Fruit fly (Drosophila melanogaster) whole organism, embryonic: Measurements from ENCODE around the gene usp.
A peak's percentile ranks its signal among the peaks of the same experiment; 100 is the strongest.

ENCODE experiments used
- Ada2b ChIP-seq: fragments of 200-800 bp; sonication (Bioruptor generic); IDR thresholded peaks from 2 replicates; pipeline ENCODE4 v1.3.6; 2022; ENCODE audit warnings: missing biosample characterization, missing genetic modification characterization
- Atf-2 ChIP-seq: fragments of 200-800 bp; sonication (Bioruptor generic); optimal IDR thresholded peaks from 2 replicates; lab custom pipeline; 2016; ENCODE audit warnings: missing biosample characterization, missing genetic modification characterization
- Bgb ChIP-seq: fragments of 200-800 bp; sonication (Bioruptor generic); IDR thresholded peaks from 2 replicates; pipeline ENCODE4 v1.3.6; 2022; ENCODE audit warnings: missing biosample characterization, missing genetic modification characterization; ENCODE audit not compliant: partially characterized antibody
- CG11560 ChIP-seq: fragments of 200-800 bp; sonication (Bioruptor generic); IDR thresholded peaks from 3 replicates; pipeline ENCODE4 v1.3.6; 2022; ENCODE audit warnings: missing biosample characterization, missing genetic modification characterization
- CG11696 ChIP-seq: fragments of 200-800 bp; sonication (Bioruptor generic); IDR thresholded peaks from 2 replicates; pipeline ENCODE4 v1.3.6; 2022; ENCODE audit warnings: missing biosample characterization, missing genetic modification characterization
- CG12236 ChIP-seq: fragments of 200-800 bp; sonication (Bioruptor generic); optimal IDR thresholded peaks from 2 replicates; lab custom pipeline; 2016; ENCODE audit warnings: missing biosample characterization, missing genetic modification characterization
- CG12744 ChIP-seq: fragments of 200-800 bp; sonication (Bioruptor generic); optimal IDR thresholded peaks from 2 replicates; lab custom pipeline; 2016; ENCODE audit warnings: missing biosample characterization, missing genetic modification characterization
- CG13775 ChIP-seq: fragments of 200-800 bp; sonication (Bioruptor generic); optimal IDR thresholded peaks from 3 replicates; lab custom pipeline; 2017; ENCODE audit warnings: missing biosample characterization, mild to moderate bottlenecking, missing genetic modification characterization
- CG15073 ChIP-seq: fragments of 200-800 bp; sonication (Bioruptor generic); optimal IDR thresholded peaks from 2 replicates; lab custom pipeline; 2016; ENCODE audit warnings: missing biosample characterization, missing genetic modification characterization
- CG1603 ChIP-seq: fragments of 200-800 bp; sonication (Bioruptor generic); optimal IDR thresholded peaks from 2 replicates; lab custom pipeline; 2019; ENCODE audit warnings: missing biosample characterization, mild to moderate bottlenecking, missing genetic modification characterization, moderate library complexity
- CG1792 ChIP-seq: fragments of 200-800 bp; sonication (Bioruptor generic); optimal IDR thresholded peaks from 2 replicates; lab custom pipeline; 2016; ENCODE audit warnings: missing biosample characterization, missing genetic modification characterization
- CG2116 ChIP-seq: fragments of 200-800 bp; sonication (Bioruptor generic); optimal IDR thresholded peaks from 3 replicates; lab custom pipeline; 2018; ENCODE audit warnings: missing biosample characterization, mild to moderate bottlenecking, missing genetic modification characterization
- CG2678 ChIP-seq: fragments of 200-800 bp; sonication (Bioruptor generic); optimal IDR thresholded peaks from 3 replicates; lab custom pipeline; 2019; ENCODE audit warnings: missing biosample characterization, mild to moderate bottlenecking, missing genetic modification characterization, moderate library complexity
- CG31441 ChIP-seq: fragments of 200-800 bp; sonication (Bioruptor generic); IDR thresholded peaks from 2 replicates; pipeline ENCODE4 v1.3.6; 2022; ENCODE audit warnings: missing biosample characterization, missing genetic modification characterization
- CG33213 ChIP-seq: fragments of 200-800 bp; sonication (Bioruptor generic); optimal IDR thresholded peaks from 3 replicates; lab custom pipeline; 2016; ENCODE audit warnings: missing biosample characterization, missing genetic modification characterization
- CG3726 ChIP-seq: fragments of 200-800 bp; sonication (Bioruptor generic); IDR thresholded peaks from 3 replicates; pipeline ENCODE4, ENCODE4 v1.3.6; 2022; ENCODE audit warnings: missing biosample characterization, missing genetic modification characterization
- CG3847 ChIP-seq: fragments of 200-800 bp; sonication (Bioruptor generic); IDR thresholded peaks from 2 replicates; pipeline ENCODE4 v1.3.6; 2022; ENCODE audit warnings: missing biosample characterization, missing genetic modification characterization
- CG4424 ChIP-seq: fragments of 200-800 bp; sonication (Bioruptor generic); optimal IDR thresholded peaks from 3 replicates; lab custom pipeline; 2016; ENCODE audit warnings: missing biosample characterization, missing genetic modification characterization
- CG5953 ChIP-seq: fragments of 200-800 bp; sonication (Bioruptor generic); IDR thresholded peaks from 2 replicates; pipeline ENCODE4 v1.3.6; 2022; ENCODE audit warnings: missing biosample characterization, missing genetic modification characterization
- CG6272 ChIP-seq: fragments of 200-800 bp; sonication (Bioruptor generic); IDR thresholded peaks from 2 replicates; pipeline ENCODE4 v1.3.6; 2022; ENCODE audit warnings: missing biosample characterization, missing genetic modification characterization
- CG6765 ChIP-seq: fragments of 200-800 bp; sonication (Bioruptor generic); optimal IDR thresholded peaks from 3 replicates; lab custom pipeline; 2017; ENCODE audit warnings: missing biosample characterization, mild to moderate bottlenecking, missing genetic modification characterization
- D19B ChIP-seq: fragments of 200-800 bp; sonication (Bioruptor generic); optimal IDR thresholded peaks from 2 replicates; lab custom pipeline; 2017; ENCODE audit warnings: missing biosample characterization, mild to moderate bottlenecking, missing genetic modification characterization
- Dad ChIP-seq: fragments of 200-800 bp; sonication (Bioruptor generic); optimal IDR thresholded peaks from 3 replicates; lab custom pipeline; 2016; ENCODE audit warnings: missing biosample characterization, missing genetic modification characterization
- Deaf1 ChIP-seq: fragments of 200-800 bp; optimal IDR thresholded peaks from 3 replicates; lab custom pipeline; 2019; ENCODE audit warnings: missing biosample characterization, mild to moderate bottlenecking, missing genetic modification characterization, moderate library complexity
- Gug ChIP-seq: fragments of 200-800 bp; sonication (Bioruptor generic); IDR thresholded peaks from 4 replicates; pipeline ENCODE4 v1.3.6; 2022; ENCODE audit warnings: missing biosample characterization, missing genetic modification characterization
- HLHmδ ChIP-seq: fragments of 200-800 bp; sonication (Bioruptor generic); optimal IDR thresholded peaks from 2 replicates; lab custom pipeline; 2018; ENCODE audit warnings: missing biosample characterization, mild to moderate bottlenecking, missing genetic modification characterization, moderate library complexity
- Hr78 ChIP-seq, 2 experiments: fragments of 200-800 bp in 1 of 2; fragments of >200 bp in 1 of 2; sonication (Bioruptor generic) in 1 of 2; optimal IDR thresholded peaks; 2 replicates each; lab custom pipeline; 2017 to 2019; ENCODE audit warnings: missing biosample characterization in 2 of 2, missing genetic modification characterization in 2 of 2, mild to moderate bottlenecking in 1 of 2, moderate library complexity in 1 of 2
- NK7.1 ChIP-seq: fragments of 200-800 bp; sonication (Bioruptor generic); optimal IDR thresholded peaks from 3 replicates; lab custom pipeline; 2016; ENCODE audit warnings: missing biosample characterization, missing genetic modification characterization
- Sox100B ChIP-seq: fragments of 200-800 bp; sonication (Bioruptor generic); optimal IDR thresholded peaks from 3 replicates; lab custom pipeline; 2018; ENCODE audit warnings: missing biosample characterization, mild to moderate bottlenecking, missing genetic modification characterization
- Spps ChIP-seq: fragments of 200-800 bp; sonication (Bioruptor generic); optimal IDR thresholded peaks from 2 replicates; lab custom pipeline; 2018; ENCODE audit warnings: missing biosample characterization, mild to moderate bottlenecking, missing genetic modification characterization
- bowl ChIP-seq: fragments of 200-800 bp; sonication (Bioruptor generic); IDR thresholded peaks from 2 replicates; pipeline ENCODE4 v1.3.6; 2022; ENCODE audit warnings: missing biosample characterization, missing genetic modification characterization
- cas ChIP-seq: fragments of 200-800 bp; sonication (Bioruptor generic); IDR thresholded peaks from 2 replicates; pipeline ENCODE4 v1.3.6; 2022; ENCODE audit warnings: missing biosample characterization, missing genetic modification characterization
- chif ChIP-seq, 2 experiments: fragments of 200-800 bp; sonication (Bioruptor generic); optimal IDR thresholded peaks; 3 replicates each; lab custom pipeline; 2016; ENCODE audit warnings: missing biosample characterization in 2 of 2, missing genetic modification characterization in 2 of 2
- dm ChIP-seq: fragments of 200-800 bp; sonication (Bioruptor generic); optimal IDR thresholded peaks from 3 replicates; lab custom pipeline; 2016; ENCODE audit warnings: missing biosample characterization, missing genetic modification characterization
- fd96Cb ChIP-seq: fragments of 200-800 bp; sonication (Bioruptor generic); optimal IDR thresholded peaks from 2 replicates; lab custom pipeline; 2018; ENCODE audit warnings: missing biosample characterization, mild to moderate bottlenecking, missing genetic modification characterization, moderate library complexity
- gro ChIP-seq: fragments of 200-800 bp; sonication (Bioruptor generic); optimal IDR thresholded peaks from 2 replicates; lab custom pipeline; 2016; ENCODE audit warnings: missing biosample characterization, missing genetic modification characterization
- gt ChIP-seq: fragments of 200-800 bp; sonication (Bioruptor generic); IDR thresholded peaks from 2 replicates; pipeline ENCODE4 v1.3.6; 2022; ENCODE audit warnings: missing biosample characterization, missing genetic modification characterization
- ind ChIP-seq: fragments of 200-800 bp; sonication (Bioruptor generic); optimal IDR thresholded peaks from 3 replicates; lab custom pipeline; 2016; ENCODE audit warnings: missing biosample characterization, missing genetic modification characterization
- lov ChIP-seq, 2 experiments: fragments of 200-800 bp in 1 of 2; fragments of >200 bp in 1 of 2; sonication (Bioruptor generic) in 1 of 2; IDR thresholded peaks in 1 of 2; optimal IDR thresholded peaks in 1 of 2; 2 replicates in 1 of 2; 3 replicates in 1 of 2; pipeline versions ENCODE4 v1.3.6 to Lab custom; 2017 to 2022; ENCODE audit warnings: missing biosample characterization in 1 of 2, missing genetic modification characterization in 1 of 2
- luna ChIP-seq: fragments of 200-800 bp; sonication (Bioruptor generic); optimal IDR thresholded peaks from 2 replicates; lab custom pipeline; 2016; ENCODE audit warnings: missing biosample characterization, missing genetic modification characterization
- p53 ChIP-seq: fragments of 200-800 bp; sonication (Bioruptor generic); optimal IDR thresholded peaks from 2 replicates; lab custom pipeline; 2016; ENCODE audit warnings: missing biosample characterization, missing genetic modification characterization
- pum ChIP-seq: fragments of 200-800 bp; sonication (Bioruptor generic); optimal IDR thresholded peaks from 2 replicates; lab custom pipeline; 2016; ENCODE audit warnings: missing biosample characterization, missing genetic modification characterization
- row ChIP-seq: fragments of 200-800 bp; sonication (Bioruptor generic); IDR thresholded peaks from 3 replicates; pipeline ENCODE4 v1.3.6; 2022; ENCODE audit warnings: missing biosample characterization, missing genetic modification characterization
- run ChIP-seq: fragments of 200-800 bp; sonication (Bioruptor generic); optimal IDR thresholded peaks from 3 replicates; lab custom pipeline; 2018; ENCODE audit warnings: missing biosample characterization, mild to moderate bottlenecking, missing genetic modification characterization
- sens ChIP-seq: fragments of 200-800 bp; sonication (Bioruptor generic); peaks from one replicate; lab custom pipeline; 2016; ENCODE audit warnings: missing biosample characterization, missing genetic modification characterization
- sisA ChIP-seq: fragments of 200-800 bp; sonication (Bioruptor generic); IDR thresholded peaks from 2 replicates; pipeline ENCODE4 v1.3.6; 2022; ENCODE audit warnings: missing biosample characterization, missing genetic modification characterization
- so ChIP-seq: fragments of 200-800 bp; sonication (Bioruptor generic); IDR thresholded peaks from 3 replicates; pipeline ENCODE4 v1.3.6; 2022; ENCODE audit warnings: missing biosample characterization, missing genetic modification characterization
- twi ChIP-seq: fragments of 200-800 bp; optimal IDR thresholded peaks from 2 replicates; lab custom pipeline; 2019; ENCODE audit warnings: missing biosample characterization, mild to moderate bottlenecking, missing genetic modification characterization, moderate library complexity

Gene usp

DNA sequence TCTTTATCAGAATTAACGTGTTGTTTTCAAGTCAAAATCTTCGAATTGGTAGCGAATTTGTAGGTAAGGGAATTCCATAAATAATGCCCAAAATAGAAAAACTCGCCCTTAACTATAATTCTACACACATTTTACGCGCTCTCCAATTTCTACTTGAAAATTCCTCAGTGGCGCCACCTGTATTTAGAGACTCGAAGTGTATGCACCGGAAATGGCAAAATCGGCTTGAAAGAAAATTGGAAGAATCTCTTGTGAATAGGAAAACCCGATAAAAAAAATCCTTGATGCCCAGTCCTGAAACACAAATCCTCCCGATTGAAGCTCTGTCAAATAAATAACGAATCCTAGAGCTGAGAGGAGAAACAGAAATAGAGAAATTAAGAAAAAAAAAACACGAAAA lies 36.3 kb downstream of the usp start (continued):
- TF ChIP-seq Dad = peak; percentile 35
- TF ChIP-seq CG31441 (GFP tag; lab: Robert Waterston, UW) = peak; percentile 58
- TF ChIP-seq cas = no peak
- no peak for TF ChIP-seq Hr78 (GFP tag; optimal IDR thresholded peaks at IDR 0.05; lab: Kevin White, UChicago)
- no peak for TF ChIP-seq gt (GFP tag; lab: Robert Waterston, UW)
- TF ChIP-seq sens = peak; percentile 90
- TF ChIP-seq CG15073 (GFP tag; lab: Kevin White, UChicago) = no peak
- peak; percentile 26 for TF ChIP-seq luna (GFP tag; lab: Kevin White, UChicago)
- TF ChIP-seq CG13775 = peak; percentile 68
- TF ChIP-seq pum (GFP tag; lab: Kevin White, UChicago) = peak; percentile 46
- peak; percentile 66 for TF ChIP-seq CG12236 (GFP tag; lab: Kevin White, UChicago)
- peak; percentile 81 for TF ChIP-seq CG6765
- TF ChIP-seq Bgb (GFP tag; lab: Robert Waterston, UW) = peak; percentile 37; the same call in 1 of the 2 replicates
- TF ChIP-seq CG1603 (tag; lab: Kevin White, UChicago) = no peak
- peak; percentile 28 for TF ChIP-seq Deaf1 (tag; lab: Kevin White, UChicago)
- TF ChIP-seq CG11560 (tag; lab: Robert Waterston, UW) = no peak
- TF ChIP-seq CG3847 (GFP tag; lab: Robert Waterston, UW) = no peak
- no peak for TF ChIP-seq Sox100B (GFP tag; lab: Kevin White, UChicago)
- TF ChIP-seq chif (GFP tag; optimal IDR thresholded peaks at IDR 0.05; lab: Kevin White, UChicago) = peak; percentile 14 to 64
- TF ChIP-seq CG2678 (tag; lab: Kevin White, UChicago) = peak; percentile 58
- no peak for TF ChIP-seq row (GFP tag; lab: Robert Waterston, UW)
- TF ChIP-seq bowl (GFP tag; lab: Robert Waterston, UW) = no peak
- TF ChIP-seq NK7.1 (GFP tag; lab: Kevin White, UChicago) = peak; percentile 44
- TF ChIP-seq p53 (GFP tag; lab: Kevin White, UChicago) = peak; percentile 49
- peak; percentile 28 for TF ChIP-seq ind (GFP tag; lab: Kevin White, UChicago)
- no peak for TF ChIP-seq sisA (GFP tag; lab: Robert Waterston, UW)
- no peak for TF ChIP-seq CG3726
- peak; percentile 77 for TF ChIP-seq CG33213 (GFP tag; lab: Kevin White, UChicago)
- TF ChIP-seq gro (GFP tag; lab: Kevin White, UChicago) = peak; percentile 36
- TF ChIP-seq CG4424 = peak; percentile 73
- TF ChIP-seq dm (GFP tag; lab: Kevin White, UChicago) = peak; percentile 60
- TF ChIP-seq so (GFP tag; lab: Robert Waterston, UW) = peak; percentile 55; the same call in 2 of the 3 replicates
- TF ChIP-seq D19B (GFP tag; lab: Kevin White, UChicago) = peak; percentile 10
- TF ChIP-seq Gug = no peak
- peak; percentile 52 for TF ChIP-seq Atf-2 (GFP tag; lab: Kevin White, UChicago)
- TF ChIP-seq CG12744 = peak; percentile 51
- TF ChIP-seq twi (tag; lab: Kevin White, UChicago) = peak; percentile 35
- no peak for TF ChIP-seq lov (optimal IDR thresholded peaks at IDR 0.05; lab: Kevin White, UChicago)
- peak; percentile 81; the same call in 2 of the 3 replicates for TF ChIP-seq lov (GFP tag; IDR thresholded peaks at IDR 0.05; lab: Robert Waterston, UW)
- TF ChIP-seq CG6272 (GFP tag; lab: Robert Waterston, UW) = no peak
- no peak for TF ChIP-seq CG11696
- no peak for TF ChIP-seq run (tag; lab: Kevin White, UChicago)
- TF ChIP-seq CG5953 = no peak
- TF ChIP-seq fd96Cb (tag; lab: Kevin White, UChicago) = peak; percentile 8
- peak; percentile 41 for TF ChIP-seq CG1792 (GFP tag; lab: Kevin White, UChicago)
- peak; percentile 71 for TF ChIP-seq CG2116 (GFP tag; lab: Kevin White, UChicago)
- TF ChIP-seq Ada2b = peak; percentile 37; the same call in 1 of the 2 replicates
- peak; percentile 39 for TF ChIP-seq Spps
- peak; percentile 68 for TF ChIP-seq HLHmδ (GFP tag; lab: Kevin White, UChicago)
